Fruit fly (Drosophila melanogaster): Measurements from ENCODE around the gene side-VII.
A peak's percentile ranks its signal among the peaks of the same experiment; 100 is the strongest.

side-VII gene

dm6 chr3R:9739793-9740192 is at the start of gene side-VII:
TSS of gene side-VII (minus strand) at chr3R:9739979.
- TF ChIP-seq Dfd (GFP tag; optimal IDR thresholded peaks at IDR 0.05) (no peak), Hr78 (GFP tag; optimal IDR thresholded peaks at IDR 0.05) (no peak), jim (GFP tag; optimal IDR thresholded peaks at IDR 0.05) (no peak), Hnf4 (GFP tag; optimal IDR thresholded peaks at IDR 0.05) (no peak), fru (GFP tag; optimal IDR thresholded peaks at IDR 0.05) (no peak), sage (GFP tag; optimal IDR thresholded peaks at IDR 0.05) (no peak), h (GFP tag; optimal IDR thresholded peaks at IDR 0.05) (no peak), CG32264 (GFP tag; optimal IDR thresholded peaks at IDR 0.05) (no peak), psq (GFP tag; optimal IDR thresholded peaks at IDR 0.05) (no peak), dmrt93B (GFP tag; optimal IDR thresholded peaks at IDR 0.05) (no peak), Vsx2 (GFP tag; optimal IDR thresholded peaks at IDR 0.05; ENCODE audit: partially characterized antibody) (no peak), CrebA (GFP tag; optimal IDR thresholded peaks at IDR 0.05; ENCODE audit: borderline replicate concordance) (no peak), Abd-B (GFP tag; optimal IDR thresholded peaks at IDR 0.05) (no peak), dl (GFP tag; optimal IDR thresholded peaks at IDR 0.05; ENCODE audit: insufficient read depth in 1 of 2, partially characterized antibody in 2 of 2) (no peak), Sp1 (GFP tag; optimal IDR thresholded peaks at IDR 0.05) (no peak), woc (GFP tag; optimal IDR thresholded peaks at IDR 0.05) (no peak)

dm6 chr3R:9784341-9785062 is 44.7 kb upstream of the side-VII start, which contains the start of the genes MtnA and CG8500:
TSS of gene MtnA (minus strand) at chr3R:9784370.
TSS of gene CG8500 (plus strand) at chr3R:9784653.
- TF ChIP-seq rgr (GFP tag; optimal IDR thresholded peaks at IDR 0.05) (peak; percentile 48), foxo (GFP tag; optimal IDR thresholded peaks at IDR 0.05) (peak in 1 of 2 experiments; percentile 8), ey (GFP tag; optimal IDR thresholded peaks at IDR 0.05) (no peak), dl (GFP tag; optimal IDR thresholded peaks at IDR 0.05; ENCODE audit: insufficient read depth in 1 of 2, partially characterized antibody in 2 of 2) (peak; percentile 97 to 99), CG9705 (GFP tag; optimal IDR thresholded peaks at IDR 0.05) (no peak), N (GFP tag; optimal IDR thresholded peaks at IDR 0.05) (no peak), Vsx2 (GFP tag; optimal IDR thresholded peaks at IDR 0.05; ENCODE audit: partially characterized antibody) (peak; percentile 100), h (GFP tag; optimal IDR thresholded peaks at IDR 0.05) (peak; percentile 17), Rel (GFP tag; optimal IDR thresholded peaks at IDR 0.05) (no peak), Rel (tag; optimal IDR thresholded peaks at IDR 0.05) (peak; percentile 54), Dif (GFP tag; optimal IDR thresholded peaks at IDR 0.05; ENCODE audit: partially characterized antibody) (peak; percentile 100), woc (GFP tag; optimal IDR thresholded peaks at IDR 0.05) (no peak), br (GFP tag; optimal IDR thresholded peaks at IDR 0.05) (no peak), Myc (optimal IDR thresholded peaks at IDR 0.05) (peak; percentile 8)

dm6 chr3R:9783240-9783917 is 43.6 kb upstream of the side-VII start:
- TF ChIP-seq brk (GFP tag; optimal IDR thresholded peaks at IDR 0.05) (no peak), Hnf4 (GFP tag; optimal IDR thresholded peaks at IDR 0.05) (peak; percentile 33)

dm6 chr3R:9779764-9780163 is 40.0 kb upstream of the side-VII start, which contains the start of gene CG12947:
TSS of gene CG12947 (plus strand) at chr3R:9780064.
- TF ChIP-seq sv (GFP tag; optimal IDR thresholded peaks at IDR 0.05) (no peak), dsf (GFP tag; optimal IDR thresholded peaks at IDR 0.05; ENCODE audit: borderline replicate concordance) (no peak), Hr78 (GFP tag; optimal IDR thresholded peaks at IDR 0.05) (no peak), Dfd (GFP tag; optimal IDR thresholded peaks at IDR 0.05) (no peak), OdsH (GFP tag; optimal IDR thresholded peaks at IDR 0.05) (no peak), woc (GFP tag; optimal IDR thresholded peaks at IDR 0.05) (no peak), dl (GFP tag; optimal IDR thresholded peaks at IDR 0.05; ENCODE audit: insufficient read depth in 1 of 2, partially characterized antibody in 2 of 2) (no peak), Vsx2 (GFP tag; optimal IDR thresholded peaks at IDR 0.05; ENCODE audit: partially characterized antibody) (no peak), br (GFP tag; optimal IDR thresholded peaks at IDR 0.05) (no peak), Hnf4 (GFP tag; optimal IDR thresholded peaks at IDR 0.05) (no peak), Jra (GFP tag; optimal IDR thresholded peaks at IDR 0.05) (no peak), CG9705 (GFP tag; optimal IDR thresholded peaks at IDR 0.05) (no peak), lola (GFP tag; optimal IDR thresholded peaks at IDR 0.05) (no peak), brk (GFP tag; optimal IDR thresholded peaks at IDR 0.05) (no peak), tai (GFP tag; optimal IDR thresholded peaks at IDR 0.05) (no peak), Abd-B (GFP tag; optimal IDR thresholded peaks at IDR 0.05) (no peak), Myc (optimal IDR thresholded peaks at IDR 0.05) (no peak), sage (GFP tag; optimal IDR thresholded peaks at IDR 0.05) (no peak), jim (GFP tag; optimal IDR thresholded peaks at IDR 0.05) (no peak), psq (GFP tag; optimal IDR thresholded peaks at IDR 0.05) (no peak)

All from whole organism, wandering third instar larva.